Fruit fly (Drosophila melanogaster) whole organism, prepupa: ENCODE results near the gene Arpc2.
"Not testable (repeated sequence)": the region's sequence is repeated elsewhere in the genome, so short reads cannot be mapped to it uniquely, and the experiment has no call there.

Experiments used
- CG8632 ChIP-seq: fragments of 200-800 bp; sonication (Bioruptor generic); optimal IDR thresholded peaks from 3 replicates; lab custom pipeline; 2016; ENCODE audit warnings: missing biosample characterization, missing genetic modification characterization
- Eip78C ChIP-seq: fragments of 200-800 bp; sonication (Bioruptor generic); peaks from one replicate; lab custom pipeline; 2016; ENCODE audit warnings: missing biosample characterization, missing genetic modification characterization
- Sox102F ChIP-seq: fragments of 200-800 bp; sonication (Bioruptor generic); optimal IDR thresholded peaks from 2 replicates; lab custom pipeline; 2016; ENCODE audit warnings: missing biosample characterization, mild to moderate bottlenecking, missing genetic modification characterization
- cyc ChIP-seq: fragments of 200-800 bp; sonication (Bioruptor generic); optimal IDR thresholded peaks from 3 replicates; lab custom pipeline; 2016; ENCODE audit warnings: missing biosample characterization, missing genetic modification characterization

DNA sequence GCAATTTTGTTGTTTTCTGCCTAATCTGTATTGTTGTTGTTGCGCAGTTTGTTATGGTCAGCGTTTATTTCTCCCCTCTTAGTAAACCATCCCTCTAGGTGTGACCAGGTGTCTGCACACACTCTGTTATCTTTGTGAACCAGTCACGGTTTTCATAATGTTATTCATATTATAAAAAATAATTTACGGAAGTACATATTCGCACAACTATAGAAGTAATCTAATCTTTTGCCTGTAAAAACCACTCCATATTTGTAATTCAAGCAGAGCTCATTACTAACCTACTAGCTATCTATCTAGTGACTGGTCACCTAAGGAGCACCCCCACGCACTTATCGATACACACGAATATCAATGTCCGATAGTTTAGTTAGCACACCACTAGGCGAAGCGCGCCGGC lies 42.1 kb downstream of the Arpc2 start, which contains the start of the genes CG18858 and Cdc23:
- not testable (repeated sequence) for TF ChIP-seq Eip78C (GFP tag; lab: Kevin White, UChicago); Sox102F; CG8632; cyc (GFP tag; lab: Kevin White, UChicago)
